Worm (Caenorhabditis elegans): ENCODE results near the gene F02C9.2.

- TF ChIP-seq dpl-1 (GFP tag; optimal IDR thresholded peaks at IDR 0.05) (no peak), arid-1 (GFP tag; conservative IDR thresholded peaks at IDR 0.05) (no peak), aly-2 (tag; optimal IDR thresholded peaks at IDR 0.05) (no peak), ztf-7 (tag; optimal IDR thresholded peaks at IDR 0.05) (no peak), snpc-4 (tag; optimal IDR thresholded peaks at IDR 0.05) (no peak), nhr-237 (tag; optimal IDR thresholded peaks at IDR 0.05) (no peak), lin-15B (tag; optimal IDR thresholded peaks at IDR 0.05) (no peak), skn-1 (tag; optimal IDR thresholded peaks at IDR 0.05) (no peak), zag-1 (tag; optimal IDR thresholded peaks at IDR 0.05) (no peak), dmd-8 (GFP tag; IDR thresholded peaks at IDR 0.05) (no peak)
These were observed 33.0 kb upstream of the F02C9.2 start for ce11 chrV:3100527-3100926.
